Worm (Caenorhabditis elegans) whole organism, L4 larva: Measurements from ENCODE around the gene flp-26.

Source experiments
- F10B5.3 ChIP-seq: sonication (generic microtip); optimal IDR thresholded peaks from 2 replicates; lab custom pipeline; 2016; ENCODE audit warnings: mild to moderate bottlenecking, missing genetic modification characterization, missing compliant biosample characterization
- T26A8.4 ChIP-seq: fragments of 200-800 bp; sonication (Bioruptor generic); IDR thresholded peaks from 2 replicates; pipeline ENCODE4 v1.3.6; 2022; ENCODE audit warnings: missing genetic modification characterization, missing compliant biosample characterization
- Y5F2A.4 ChIP-seq: fragments of 200-800 bp; sonication (Bioruptor generic); optimal IDR thresholded peaks from 2 replicates; lab custom pipeline; 2018; ENCODE audit warnings: mild to moderate bottlenecking, missing genetic modification characterization, missing compliant biosample characterization
- Y75B8A.6 ChIP-seq: fragments of 200-800 bp; sonication (Bioruptor generic); IDR thresholded peaks from 2 replicates; pipeline ENCODE4 v1.3.6; 2022; ENCODE audit warnings: missing genetic modification reagents, missing genetic modification characterization, missing compliant biosample characterization
- ZK546.5 ChIP-seq, 2 experiments: sonication (generic microtip); optimal IDR thresholded peaks; 2 replicates each; lab custom pipeline; 2017; ENCODE audit warnings: missing biosample characterization in 2 of 2, missing genetic modification characterization in 2 of 2
- ama-1 ChIP-seq: fragments of 150-350 bp; optimal IDR thresholded peaks from 2 replicates; lab custom pipeline; 2014; ENCODE audit warnings: inconsistent platforms, mixed read lengths
- ceh-20 ChIP-seq: fragments of 200-800 bp; sonication (Bioruptor generic); IDR thresholded peaks from 2 replicates; pipeline ENCODE4 v1.3.6; 2022; ENCODE audit warnings: missing genetic modification reagents, missing genetic modification characterization, missing compliant biosample characterization
- ceh-28 ChIP-seq: fragments of 150-350 bp; optimal IDR thresholded peaks from 2 replicates; lab custom pipeline; 2014; ENCODE audit warnings: missing biosample characterization, missing genetic modification reagents, missing genetic modification characterization
- ceh-32 ChIP-seq: sonication (generic microtip); optimal IDR thresholded peaks from 2 replicates; lab custom pipeline; 2016; ENCODE audit warnings: mild to moderate bottlenecking, missing genetic modification characterization, missing compliant biosample characterization; ENCODE audit not compliant: poor library complexity
- ceh-62 ChIP-seq: sonication (generic microtip); optimal IDR thresholded peaks from 2 replicates; lab custom pipeline; 2017; ENCODE audit warnings: missing biosample characterization, missing genetic modification characterization
- ctbp-1 ChIP-seq: fragments of 200-800 bp; sonication (Bioruptor generic); IDR thresholded peaks from 2 replicates; pipeline ENCODE4 v1.3.6; 2022; ENCODE audit warnings: missing genetic modification reagents, missing genetic modification characterization, missing compliant biosample characterization
- daf-12 ChIP-seq: fragments of 150-350 bp; optimal IDR thresholded peaks from 2 replicates; lab custom pipeline; 2014; ENCODE audit warnings: missing biosample characterization, missing genetic modification reagents, missing genetic modification characterization
- daf-16 ChIP-seq, 3 experiments: sonication (generic microtip); optimal IDR thresholded peaks; 2 replicates each; lab custom pipeline; 2016 to 2017; ENCODE audit warnings: missing genetic modification characterization in 3 of 3, missing genetic modification reagents in 3 of 3, mild to moderate bottlenecking in 2 of 3, missing compliant biosample characterization in 2 of 3, missing biosample characterization in 1 of 3, moderate library complexity in 1 of 3
- dmd-6 ChIP-seq: fragments of 200-800 bp; sonication (Bioruptor generic); IDR thresholded peaks from 2 replicates; pipeline ENCODE4 v1.3.6; 2022; ENCODE audit warnings: missing genetic modification reagents, missing genetic modification characterization, missing compliant biosample characterization
- dve-1 ChIP-seq: sonication (generic microtip); optimal IDR thresholded peaks from 2 replicates; lab custom pipeline; 2017; ENCODE audit warnings: antibody characterized with exemption, mild to moderate bottlenecking, missing genetic modification characterization, missing compliant biosample characterization; ENCODE audit not compliant: insufficient read depth
- egl-27 ChIP-seq: sonication (generic microtip); optimal IDR thresholded peaks from 3 replicates; lab custom pipeline; 2017; ENCODE audit warnings: missing biosample characterization, missing genetic modification reagents, missing genetic modification characterization
- egl-43 ChIP-seq: fragments of 200-800 bp; sonication (Bioruptor generic); IDR thresholded peaks from 2 replicates; pipeline ENCODE4 v1.3.6; 2022; ENCODE audit warnings: missing genetic modification reagents, missing genetic modification characterization, missing compliant biosample characterization
- fos-1 ChIP-seq: fragments of 150-350 bp; optimal IDR thresholded peaks from 2 replicates; lab custom pipeline; 2014; ENCODE audit warnings: missing biosample characterization, missing genetic modification characterization
- hif-1 ChIP-seq, 2 experiments: sonication (generic microtip); optimal IDR thresholded peaks; 2 replicates each; lab custom pipeline; 2016 to 2017; ENCODE audit warnings: missing compliant biosample characterization in 2 of 2, missing genetic modification characterization in 2 of 2, missing genetic modification reagents in 2 of 2, missing genotype in 2 of 2, mild to moderate bottlenecking in 1 of 2
- hlh-11 ChIP-seq: fragments of 200-800 bp; sonication (Bioruptor generic); optimal IDR thresholded peaks from 2 replicates; lab custom pipeline; 2018; ENCODE audit warnings: mild to moderate bottlenecking, missing genetic modification characterization, missing compliant biosample characterization
- lin-15B ChIP-seq: fragments of 150-350 bp; sonication (generic microtip); optimal IDR thresholded peaks from 3 replicates; lab custom pipeline; 2014; ENCODE audit warnings: missing biosample characterization, missing genetic modification characterization
- mdl-1 ChIP-seq, 2 experiments: fragments of 150-350 bp in 1 of 2; sonication (generic microtip) in 1 of 2; optimal IDR thresholded peaks; 2 replicates each; lab custom pipeline; 2014 to 2017; ENCODE audit warnings: missing biosample characterization in 2 of 2, missing genetic modification characterization in 2 of 2
- mdt-29 ChIP-seq: fragments of 200-800 bp; sonication (Bioruptor generic); IDR thresholded peaks from 2 replicates; pipeline ENCODE4 v1.3.6; 2022; ENCODE audit warnings: missing genetic modification reagents, missing genetic modification characterization, missing compliant biosample characterization
- mes-2 ChIP-seq: sonication (generic microtip); optimal IDR thresholded peaks from 2 replicates; lab custom pipeline; 2016; ENCODE audit warnings: missing genotype, mild to moderate bottlenecking, missing genetic modification characterization, missing compliant biosample characterization; ENCODE audit not compliant: poor library complexity, severe bottlenecking
- nhr-25 ChIP-seq: sonication (generic microtip); optimal IDR thresholded peaks from 2 replicates; lab custom pipeline; 2017; ENCODE audit warnings: missing genetic modification characterization, mild to moderate bottlenecking, missing compliant biosample characterization, antibody characterized with exemption, moderate library complexity, borderline replicate concordance; ENCODE audit not compliant: insufficient read depth
- php-3 ChIP-seq: fragments of 200-800 bp; sonication (Bioruptor generic); IDR thresholded peaks from 2 replicates; pipeline ENCODE4 v1.3.6; 2022; ENCODE audit warnings: missing genetic modification reagents, missing genetic modification characterization, missing compliant biosample characterization
- rbr-2 ChIP-seq: sonication (generic microtip); optimal IDR thresholded peaks from 2 replicates; lab custom pipeline; 2016; ENCODE audit warnings: missing genotype, missing genetic modification characterization, missing compliant biosample characterization
- skn-1 ChIP-seq: fragments of 150-350 bp; optimal IDR thresholded peaks from 2 replicates; lab custom pipeline; 2014; ENCODE audit warnings: missing biosample characterization, missing genetic modification characterization
- snpc-4 ChIP-seq: fragments of 150-350 bp; optimal IDR thresholded peaks from 2 replicates; lab custom pipeline; 2014; ENCODE audit warnings: missing biosample characterization, missing genetic modification characterization
- tra-1 ChIP-seq: fragments of 200-800 bp; sonication (Bioruptor generic); IDR thresholded peaks from 2 replicates; pipeline ENCODE4 v1.3.6; 2022; ENCODE audit warnings: missing genetic modification reagents, missing genetic modification characterization, missing compliant biosample characterization
- unc-130 ChIP-seq: sonication (generic microtip); optimal IDR thresholded peaks from 2 replicates; lab custom pipeline; 2016; ENCODE audit warnings: missing genetic modification reagents, missing genetic modification characterization, missing compliant biosample characterization
- zfp-3 ChIP-seq: fragments of 200-800 bp; sonication (Bioruptor generic); conservative IDR thresholded peaks from 2 replicates; pipeline ENCODE4 v1.3.6; 2022; ENCODE audit warnings: missing genetic modification reagents, missing genetic modification characterization, missing compliant biosample characterization
- zip-2 ChIP-seq: fragments of 150-350 bp; optimal IDR thresholded peaks from 2 replicates; lab custom pipeline; 2014; ENCODE audit warnings: missing biosample characterization, missing genetic modification characterization

flp-26 gene

ce11 chrX:7050290-7050689 is 21.4 kb downstream of the flp-26 start, which contains the start of gene ubc-17:
ubc-17 (plus strand) TSS chrX:7050590.
- no peak for TF ChIP-seq rbr-2 (tag; lab: Kevin White, UChicago)
- no peak for TF ChIP-seq ceh-28 (tag; lab: Kevin White, UChicago)
- TF ChIP-seq mdl-1 (tag; optimal IDR thresholded peaks at IDR 0.05; lab: Kevin White, UChicago) = no peak
- no peak for TF ChIP-seq egl-27 (tag; lab: Kevin White, UChicago)
- TF ChIP-seq mdt-29 (GFP tag; lab: Robert Waterston, UW) = no peak
- no peak for TF ChIP-seq ceh-62 (tag; lab: Kevin White, UChicago)
- no peak for TF ChIP-seq F10B5.3 (tag; lab: Kevin White, UChicago)
- TF ChIP-seq zfp-3 (GFP tag; lab: Robert Waterston, UW) = no peak
- TF ChIP-seq skn-1 (tag; lab: Kevin White, UChicago) = no peak
- no peak for TF ChIP-seq lin-15B
- no peak for TF ChIP-seq egl-43

ce11 chrX:7057357-7057756 is 28.4 kb downstream of the flp-26 start, which contains the start of gene B0403.5:
B0403.5 (plus strand) TSS chrX:7057724.
- no peak for TF ChIP-seq zip-2 (tag; lab: Kevin White, UChicago)
- no peak for TF ChIP-seq Y75B8A.6 (GFP tag; lab: Robert Waterston, UW)
- no peak for TF ChIP-seq daf-16 (GFP tag; optimal IDR thresholded peaks at IDR 0.05; lab: Kevin White, UChicago)
- TF ChIP-seq daf-16 (tag; optimal IDR thresholded peaks at IDR 0.05; lab: Kevin White, UChicago) = no peak
- no peak for TF ChIP-seq T26A8.4 (GFP tag; lab: Robert Waterston, UW)
- no peak for TF ChIP-seq ceh-32
- TF ChIP-seq nhr-25 (tag; lab: Kevin White, UChicago) = no peak
- no peak for TF ChIP-seq unc-130 (GFP tag; lab: Kevin White, UChicago)
- TF ChIP-seq ctbp-1 (GFP tag; lab: Robert Waterston, UW) = no peak
- no peak for TF ChIP-seq ama-1 (lab: Kevin White, UChicago)
- no peak for TF ChIP-seq hif-1 (tag; optimal IDR thresholded peaks at IDR 0.05; lab: Kevin White, UChicago)
- no peak for TF ChIP-seq daf-12 (tag; lab: Kevin White, UChicago)

- peak; percentile 23; the same call in 1 of the 2 replicates for TF ChIP-seq ceh-20 (GFP tag; lab: Robert Waterston, UW)
- no peak for TF ChIP-seq ctbp-1 (GFP tag; lab: Robert Waterston, UW)
- peak; percentile 52 for TF ChIP-seq dve-1 (tag; lab: Kevin White, UChicago)
- 0 out of 2 replicates have a peak, but pooled peaks have one; percentile 26 for TF ChIP-seq tra-1 (GFP tag; lab: Robert Waterston, UW)
- TF ChIP-seq fos-1 = no peak
- no peak for TF ChIP-seq skn-1 (tag; lab: Kevin White, UChicago)
- peak; percentile 54 for TF ChIP-seq dmd-6 (GFP tag; lab: Robert Waterston, UW)
- TF ChIP-seq php-3 (GFP tag; lab: Robert Waterston, UW) = peak; percentile 99
- TF ChIP-seq snpc-4 = no peak
- TF ChIP-seq hlh-11 (tag; lab: Kevin White, UChicago) = peak; percentile 49
- no peak for TF ChIP-seq egl-43
These were observed 32.3 kb downstream of the flp-26 start for ce11 chrX:7061265-7061664.

ce11 chrX:7063236-7063635 is 34.3 kb downstream of the flp-26 start, which contains the start of gene B0403.3:
B0403.3 (minus strand) TSS chrX:7063336.
- no peak for TF ChIP-seq mes-2 (tag; lab: Kevin White, UChicago)
- no peak for TF ChIP-seq ZK546.5 (tag; optimal IDR thresholded peaks at IDR 0.05; lab: Kevin White, UChicago)
- TF ChIP-seq Y5F2A.4 (GFP tag; lab: Kevin White, UChicago) = no peak
- TF ChIP-seq, all 104 proteins: peak for 0
